Worm (Caenorhabditis elegans) whole organism, early embryonic: ENCODE data around the gene F08G12.5.

Experiments used
- F13C5.2 ChIP-seq: sonication (generic microtip); optimal IDR thresholded peaks from 2 replicates; lab custom pipeline; 2017; ENCODE audit warnings: mild to moderate bottlenecking, missing genetic modification characterization, inconsistent platforms, missing compliant biosample characterization
- aly-1 ChIP-seq: sonication (generic microtip); optimal IDR thresholded peaks from 2 replicates; lab custom pipeline; 2016; ENCODE audit warnings: missing genetic modification characterization, missing compliant biosample characterization
- ama-1 ChIP-seq: fragments of 150-350 bp; optimal IDR thresholded peaks from 2 replicates; lab custom pipeline; 2014
- ceh-13 ChIP-seq: fragments of 200-800 bp; sonication (Bioruptor generic); optimal IDR thresholded peaks from 2 replicates; lab custom pipeline; 2018; ENCODE audit warnings: mild to moderate bottlenecking, missing genetic modification characterization, missing compliant biosample characterization
- ets-7 ChIP-seq: sonication (generic microtip); optimal IDR thresholded peaks from 2 replicates; lab custom pipeline; 2016; ENCODE audit warnings: missing genotype, missing genetic modification characterization, missing compliant biosample characterization
- flt-1 ChIP-seq: fragments of 200-800 bp; sonication (Bioruptor generic); IDR thresholded peaks from 2 replicates; pipeline ENCODE4 v1.3.6; 2022; ENCODE audit warnings: missing genetic modification characterization, missing compliant biosample characterization
- hmbx-1 ChIP-seq: sonication (generic microtip); optimal IDR thresholded peaks from 2 replicates; lab custom pipeline; 2016; ENCODE audit warnings: mild to moderate bottlenecking, missing genetic modification characterization, missing compliant biosample characterization
- hmg-4 ChIP-seq: fragments of 200-800 bp; sonication (Bioruptor generic); optimal IDR thresholded peaks from 2 replicates; lab custom pipeline; 2018; ENCODE audit warnings: mild to moderate bottlenecking, missing genetic modification characterization, missing compliant biosample characterization
- scrt-1 ChIP-seq: fragments of 200-800 bp; sonication (Bioruptor generic); IDR thresholded peaks from 2 replicates; pipeline ENCODE4 v1.3.6; 2022; ENCODE audit warnings: missing genetic modification characterization, missing compliant biosample characterization
- sea-1 ChIP-seq: fragments of 200-800 bp; sonication (Bioruptor generic); conservative IDR thresholded peaks from 2 replicates; pipeline ENCODE4 v1.3.6; 2022; ENCODE audit warnings: missing genetic modification characterization, missing compliant biosample characterization
- tbx-11 ChIP-seq: fragments of 200-800 bp; sonication (Bioruptor generic); IDR thresholded peaks from 2 replicates; pipeline ENCODE4 v1.3.6; 2022; ENCODE audit warnings: missing genetic modification characterization, missing compliant biosample characterization
- tbx-37 ChIP-seq: fragments of 200-800 bp; sonication (Bioruptor generic); conservative IDR thresholded peaks from 2 replicates; pipeline ENCODE4 v1.3.6; 2022; ENCODE audit warnings: missing genetic modification reagents, missing genetic modification characterization, missing compliant biosample characterization

- TF ChIP-seq aly-1 (no peak), hmbx-1 (tag; lab: Kevin White, UChicago) (no peak), hmg-4 (GFP tag; lab: Kevin White, UChicago) (no peak), sea-1 (no peak), scrt-1 (no peak), tbx-11 (GFP tag; lab: Robert Waterston, UW) (no peak), flt-1 (GFP tag; lab: Robert Waterston, UW) (no peak), F13C5.2 (tag; lab: Kevin White, UChicago) (no peak), ama-1 (no peak), ets-7 (tag; lab: Kevin White, UChicago) (no peak), ceh-13 (no peak), tbx-37 (GFP tag; lab: Robert Waterston, UW) (no peak)
Measured at ce11 chrX:11324240-11324639, 14.2 kb upstream of the F08G12.5 start, which contains the start of gene asm-2.
